Fruit fly (Drosophila melanogaster) whole organism, embryonic: Measurements from ENCODE around the gene Ppcs.

Experiments used
- Asciz ChIP-seq: fragments of 200-800 bp; sonication (Bioruptor generic); optimal IDR thresholded peaks from 2 replicates; lab custom pipeline; 2017; ENCODE audit warnings: missing biosample characterization, mild to moderate bottlenecking, missing genetic modification characterization, missing genetic modification reagents
- Blimp-1 ChIP-seq: fragments of 200-800 bp; sonication (Bioruptor generic); optimal IDR thresholded peaks from 3 replicates; lab custom pipeline; 2018; ENCODE audit warnings: missing biosample characterization, missing genetic modification characterization, mild to moderate bottlenecking, moderate library complexity, missing genetic modification reagents
- Bteb2 ChIP-seq: fragments of 200-800 bp; sonication (Bioruptor generic); optimal IDR thresholded peaks from 2 replicates; lab custom pipeline; 2016; ENCODE audit warnings: missing biosample characterization, missing genetic modification characterization
- CG10209 ChIP-seq: fragments of 200-800 bp; sonication (Bioruptor generic); optimal IDR thresholded peaks from 3 replicates; lab custom pipeline; 2017; ENCODE audit warnings: missing biosample characterization, mild to moderate bottlenecking, missing genetic modification characterization, missing genetic modification reagents
- CG10543 ChIP-seq: fragments of 200-800 bp; sonication (Bioruptor generic); optimal IDR thresholded peaks from 3 replicates; lab custom pipeline; 2017; ENCODE audit warnings: missing biosample characterization, mild to moderate bottlenecking, missing genetic modification characterization, moderate library complexity
- CG11085 ChIP-seq: fragments of 200-800 bp; sonication (Bioruptor generic); IDR thresholded peaks from 2 replicates; pipeline ENCODE4 v1.3.6; 2022; ENCODE audit warnings: missing biosample characterization, missing genetic modification characterization
- CG12236 ChIP-seq: fragments of 200-800 bp; sonication (Bioruptor generic); optimal IDR thresholded peaks from 2 replicates; lab custom pipeline; 2016; ENCODE audit warnings: missing biosample characterization, missing genetic modification characterization
- CG13296 ChIP-seq: fragments of 200-800 bp; sonication (Bioruptor generic); optimal IDR thresholded peaks from 3 replicates; lab custom pipeline; 2018; ENCODE audit warnings: missing biosample characterization, mild to moderate bottlenecking, missing genetic modification characterization
- CG15696 ChIP-seq: fragments of 200-800 bp; sonication (Bioruptor generic); optimal IDR thresholded peaks from 2 replicates; lab custom pipeline; 2019; ENCODE audit warnings: missing biosample characterization, mild to moderate bottlenecking, missing genetic modification characterization, moderate library complexity
- CG16863 ChIP-seq: fragments of 200-800 bp; sonication (Bioruptor generic); optimal IDR thresholded peaks from 3 replicates; lab custom pipeline; 2016; ENCODE audit warnings: missing biosample characterization, missing genetic modification characterization
- CG17359 ChIP-seq: fragments of 200-800 bp; sonication (Bioruptor generic); optimal IDR thresholded peaks from 3 replicates; lab custom pipeline; 2018; ENCODE audit warnings: missing biosample characterization, mild to moderate bottlenecking, missing genetic modification characterization, moderate library complexity
- CG31365 ChIP-seq: fragments of 200-800 bp; sonication (Bioruptor generic); optimal IDR thresholded peaks from 2 replicates; lab custom pipeline; 2018; ENCODE audit warnings: missing biosample characterization, mild to moderate bottlenecking, missing genetic modification characterization
- CG32767 ChIP-seq: fragments of 200-800 bp; sonication (Bioruptor generic); IDR thresholded peaks from 2 replicates; pipeline ENCODE4 v1.3.6; 2022; ENCODE audit warnings: missing biosample characterization, missing genetic modification characterization
- CG3407 ChIP-seq: fragments of 200-800 bp; sonication (Bioruptor generic); optimal IDR thresholded peaks from 2 replicates; lab custom pipeline; 2018; ENCODE audit warnings: missing biosample characterization, mild to moderate bottlenecking, missing genetic modification characterization
- CG3838 ChIP-seq: fragments of 200-800 bp; sonication (Bioruptor generic); optimal IDR thresholded peaks from 3 replicates; lab custom pipeline; 2016; ENCODE audit warnings: missing biosample characterization, missing genetic modification characterization
- CG3847 ChIP-seq: fragments of 200-800 bp; sonication (Bioruptor generic); IDR thresholded peaks from 2 replicates; pipeline ENCODE4 v1.3.6; 2022; ENCODE audit warnings: missing biosample characterization, missing genetic modification characterization
- CG4282 ChIP-seq: fragments of 200-800 bp; sonication (Bioruptor generic); optimal IDR thresholded peaks from 2 replicates; lab custom pipeline; 2016; ENCODE audit warnings: missing biosample characterization, missing genetic modification characterization
- CG4360 ChIP-seq: fragments of 200-800 bp; sonication (Bioruptor generic); IDR thresholded peaks from 2 replicates; pipeline ENCODE4 v1.3.6; 2022; ENCODE audit warnings: missing biosample characterization, missing genetic modification characterization
- CG4854 ChIP-seq: fragments of 200-800 bp; sonication (Bioruptor generic); optimal IDR thresholded peaks from 2 replicates; lab custom pipeline; 2016; ENCODE audit warnings: missing biosample characterization, missing genetic modification characterization, inconsistent platforms
- CG5953 ChIP-seq: fragments of 200-800 bp; sonication (Bioruptor generic); IDR thresholded peaks from 2 replicates; pipeline ENCODE4 v1.3.6; 2022; ENCODE audit warnings: missing biosample characterization, missing genetic modification characterization
- CG6254 ChIP-seq: fragments of 200-800 bp; sonication (Bioruptor generic); optimal IDR thresholded peaks from 3 replicates; lab custom pipeline; 2017; ENCODE audit warnings: mild to moderate bottlenecking, missing biosample characterization, missing genetic modification reagents, missing genetic modification characterization
- CTCF ChIP-seq: fragments of 200-800 bp; sonication (Bioruptor generic); optimal IDR thresholded peaks from 2 replicates; lab custom pipeline; 2017; ENCODE audit warnings: missing biosample characterization, mild to moderate bottlenecking, missing genetic modification characterization, moderate library complexity
- CkIIα-i1 ChIP-seq: fragments of 200-800 bp; sonication (Bioruptor generic); IDR thresholded peaks from 2 replicates; pipeline ENCODE4 v1.3.6; 2022; ENCODE audit warnings: missing biosample characterization, missing genetic modification characterization
- D19A ChIP-seq: fragments of 200-800 bp; optimal IDR thresholded peaks from 3 replicates; lab custom pipeline; 2019; ENCODE audit warnings: missing biosample characterization, mild to moderate bottlenecking, missing genetic modification characterization, moderate library complexity
- Deaf1 ChIP-seq: fragments of 200-800 bp; optimal IDR thresholded peaks from 3 replicates; lab custom pipeline; 2019; ENCODE audit warnings: missing biosample characterization, mild to moderate bottlenecking, missing genetic modification characterization, moderate library complexity
- Ets65A ChIP-seq: fragments of 200-800 bp; sonication (Bioruptor generic); peaks from one replicate; lab custom pipeline; 2016; ENCODE audit warnings: missing biosample characterization, missing genetic modification characterization
- Fer3 ChIP-seq: fragments of 200-800 bp; sonication (Bioruptor generic); optimal IDR thresholded peaks from 2 replicates; lab custom pipeline; 2018; ENCODE audit warnings: missing biosample characterization, mild to moderate bottlenecking, missing genetic modification characterization, moderate library complexity
- Gug ChIP-seq: fragments of 200-800 bp; sonication (Bioruptor generic); IDR thresholded peaks from 4 replicates; pipeline ENCODE4 v1.3.6; 2022; ENCODE audit warnings: missing biosample characterization, missing genetic modification characterization
- Hey ChIP-seq: fragments of 200-800 bp; sonication (Bioruptor generic); optimal IDR thresholded peaks from 3 replicates; lab custom pipeline; 2018; ENCODE audit warnings: missing biosample characterization, mild to moderate bottlenecking, missing genetic modification characterization
- HmgZ ChIP-seq: fragments of 200-800 bp; sonication (Bioruptor generic); optimal IDR thresholded peaks from 2 replicates; lab custom pipeline; 2018; ENCODE audit warnings: missing biosample characterization, mild to moderate bottlenecking, missing genetic modification characterization
- Hmr ChIP-seq: fragments of 200-800 bp; sonication (Bioruptor generic); optimal IDR thresholded peaks from 3 replicates; lab custom pipeline; 2017; ENCODE audit warnings: mild to moderate bottlenecking, missing biosample characterization, missing genetic modification reagents, missing genetic modification characterization
- Myb ChIP-seq: fragments of 200-800 bp; sonication (Bioruptor generic); optimal IDR thresholded peaks from 2 replicates; lab custom pipeline; 2016; ENCODE audit warnings: missing biosample characterization, missing genetic modification characterization
- PHDP ChIP-seq: fragments of 200-800 bp; sonication (Bioruptor generic); optimal IDR thresholded peaks from 3 replicates; lab custom pipeline; 2018; ENCODE audit warnings: missing biosample characterization, mild to moderate bottlenecking, missing genetic modification characterization, moderate library complexity
- Sry-β ChIP-seq: fragments of 200-800 bp; sonication (Bioruptor generic); optimal IDR thresholded peaks from 2 replicates; lab custom pipeline; 2018; ENCODE audit warnings: missing biosample characterization, mild to moderate bottlenecking, missing genetic modification characterization, moderate library complexity
- ato ChIP-seq: fragments of 200-800 bp; sonication (Bioruptor generic); IDR thresholded peaks from 2 replicates; pipeline ENCODE4 v1.3.6; 2022; ENCODE audit warnings: missing biosample characterization, missing genetic modification characterization; ENCODE audit not compliant: partially characterized antibody
- cas ChIP-seq: fragments of 200-800 bp; sonication (Bioruptor generic); IDR thresholded peaks from 2 replicates; pipeline ENCODE4 v1.3.6; 2022; ENCODE audit warnings: missing biosample characterization, missing genetic modification characterization
- cato ChIP-seq: fragments of 200-800 bp; sonication (Bioruptor generic); optimal IDR thresholded peaks from 2 replicates; lab custom pipeline; 2016; ENCODE audit warnings: missing biosample characterization, missing genetic modification characterization, borderline replicate concordance
- caup ChIP-seq: fragments of 200-800 bp; sonication (Bioruptor generic); optimal IDR thresholded peaks from 3 replicates; lab custom pipeline; 2017; ENCODE audit warnings: missing biosample characterization, mild to moderate bottlenecking, missing genetic modification characterization, moderate library complexity; ENCODE audit not compliant: severe bottlenecking
- croc ChIP-seq: fragments of 200-800 bp; sonication (Bioruptor generic); conservative IDR thresholded peaks from 3 replicates; pipeline ENCODE4 v1.3.6; 2022; ENCODE audit warnings: missing biosample characterization, missing genetic modification characterization
- danr ChIP-seq: fragments of 200-800 bp; sonication (Bioruptor generic); IDR thresholded peaks from 2 replicates; pipeline ENCODE4 v1.3.6; 2022; ENCODE audit warnings: missing biosample characterization, missing genetic modification characterization
- dati ChIP-seq: fragments of 200-800 bp; sonication (Bioruptor generic); IDR thresholded peaks from 2 replicates; pipeline ENCODE4 v1.3.6; 2022; ENCODE audit warnings: missing biosample characterization, missing genetic modification characterization
- dmrt99B ChIP-seq: fragments of 200-800 bp; sonication (Bioruptor generic); optimal IDR thresholded peaks from 2 replicates; lab custom pipeline; 2018; ENCODE audit warnings: missing biosample characterization, mild to moderate bottlenecking, missing genetic modification characterization, moderate library complexity
- ems ChIP-seq: fragments of 200-800 bp; sonication (Bioruptor generic); optimal IDR thresholded peaks from 3 replicates; lab custom pipeline; 2016; ENCODE audit warnings: missing biosample characterization, missing genetic modification characterization
- gsb ChIP-seq: fragments of 200-800 bp; sonication (Bioruptor generic); IDR thresholded peaks from 2 replicates; pipeline ENCODE4 v1.3.6; 2022; ENCODE audit warnings: missing biosample characterization, missing genetic modification characterization
- lmd ChIP-seq: fragments of 200-800 bp; sonication (Bioruptor generic); IDR thresholded peaks from 2 replicates; pipeline ENCODE4 v1.3.6; 2022; ENCODE audit warnings: missing biosample characterization, missing genetic modification characterization
- mirr ChIP-seq: fragments of 200-800 bp; sonication (Bioruptor generic); optimal IDR thresholded peaks from 3 replicates; lab custom pipeline; 2018; ENCODE audit warnings: missing biosample characterization, mild to moderate bottlenecking, missing genetic modification characterization
- nom ChIP-seq: fragments of 200-800 bp; sonication (Bioruptor generic); optimal IDR thresholded peaks from 2 replicates; lab custom pipeline; 2017; ENCODE audit warnings: missing biosample characterization, missing genetic modification characterization, mild to moderate bottlenecking, moderate library complexity, missing genetic modification reagents
- ranshi ChIP-seq: fragments of 200-800 bp; sonication (Bioruptor generic); IDR thresholded peaks from 2 replicates; pipeline ENCODE4 v1.3.6; 2022; ENCODE audit warnings: missing biosample characterization, missing genetic modification characterization
- sens-2 ChIP-seq: fragments of 200-800 bp; sonication (Bioruptor generic); IDR thresholded peaks from 2 replicates; pipeline ENCODE4 v1.3.6; 2022; ENCODE audit warnings: missing biosample characterization, missing genetic modification characterization
- tup ChIP-seq: fragments of 200-800 bp; sonication (Bioruptor generic); optimal IDR thresholded peaks from 2 replicates; lab custom pipeline; 2016; ENCODE audit warnings: missing biosample characterization, mild to moderate bottlenecking, missing genetic modification characterization, moderate library complexity
- vvl ChIP-seq: fragments of 200-800 bp; sonication (Bioruptor generic); IDR thresholded peaks from 2 replicates; pipeline ENCODE4 v1.3.6; 2022; ENCODE audit warnings: missing biosample characterization, missing genetic modification characterization
- wor ChIP-seq: fragments of 200-800 bp; sonication (Bioruptor generic); IDR thresholded peaks from 2 replicates; pipeline ENCODE4 v1.3.6; 2022; ENCODE audit warnings: missing biosample characterization, missing genetic modification characterization

The Ppcs gene

DNA sequence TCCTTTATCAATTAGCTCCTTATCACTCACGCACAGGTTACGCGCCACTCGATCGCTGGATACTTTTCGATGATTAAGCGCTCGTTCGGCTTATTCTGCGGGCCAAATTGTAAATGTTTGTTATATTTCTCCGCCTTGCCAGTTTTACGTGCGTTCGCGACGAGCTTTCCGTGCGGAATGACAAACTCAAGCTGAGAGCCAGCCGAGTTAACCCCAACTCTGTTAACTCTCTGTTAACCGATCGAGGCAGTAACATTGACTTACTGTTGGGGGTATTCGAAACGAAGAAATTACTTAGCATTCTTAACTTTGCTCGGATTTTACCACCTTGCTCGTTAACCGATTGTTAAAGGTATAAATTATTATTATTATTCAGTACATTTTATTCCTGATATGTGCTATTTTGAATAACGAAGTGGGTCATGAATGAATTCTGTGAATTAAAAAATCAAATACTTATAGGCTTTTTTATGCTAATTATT is 5.8 kb upstream of the Ppcs start, which contains the start of gene CG5835 (continued):
- TF ChIP-seq CG17359 (tag; lab: Kevin White, UChicago) = peak; percentile 27
- peak; percentile 26 for TF ChIP-seq Hmr (GFP tag; lab: Kevin White, UChicago)
- no peak for TF ChIP-seq Ets65A
- no peak for TF ChIP-seq D19A (tag; lab: Kevin White, UChicago)
- no peak for TF ChIP-seq ems (GFP tag; lab: Kevin White, UChicago)
- TF ChIP-seq HmgZ (tag; lab: Kevin White, UChicago) = peak; percentile 52
- no peak for TF ChIP-seq CG15696
- TF ChIP-seq CG31365 (tag; lab: Kevin White, UChicago) = peak; percentile 19
- no peak for TF ChIP-seq CG32767 (GFP tag; lab: Robert Waterston, UW)
- no peak for TF ChIP-seq nom
- no peak for TF ChIP-seq CG6254
- peak; percentile 12 for TF ChIP-seq CG13296 (GFP tag; lab: Kevin White, UChicago)
- no peak for TF ChIP-seq CG12236 (GFP tag; lab: Kevin White, UChicago)
- TF ChIP-seq CG11085 (GFP tag; lab: Robert Waterston, UW) = 0 out of 2 replicates have a peak, but pooled peaks have one; percentile 23
- TF ChIP-seq Hey = no peak
- no peak for TF ChIP-seq CG4854 (GFP tag; lab: Kevin White, UChicago)
- peak; percentile 72 for TF ChIP-seq Deaf1 (tag; lab: Kevin White, UChicago)
- TF ChIP-seq CG16863 (GFP tag; lab: Kevin White, UChicago) = no peak
- TF ChIP-seq CG3838 = no peak
- TF ChIP-seq CG4360 (GFP tag; lab: Robert Waterston, UW) = no peak
- no peak for TF ChIP-seq CG5953 (GFP tag; lab: Robert Waterston, UW)
- TF ChIP-seq CG10543 (GFP tag; lab: Kevin White, UChicago) = peak; percentile 53
- TF ChIP-seq CkIIα-i1 (GFP tag; lab: Robert Waterston, UW) = no peak
- 0 out of 2 replicates have a peak, but pooled peaks have one; percentile 19 for TF ChIP-seq gsb (GFP tag; lab: Robert Waterston, UW)
- peak; percentile 81 for TF ChIP-seq mirr (GFP tag; lab: Kevin White, UChicago)
- no peak for TF ChIP-seq cato (GFP tag; lab: Kevin White, UChicago)
- no peak for TF ChIP-seq Myb
- no peak for TF ChIP-seq Gug (GFP tag; lab: Robert Waterston, UW)
- TF ChIP-seq dmrt99B (tag; lab: Kevin White, UChicago) = peak; percentile 22
- TF ChIP-seq ranshi (GFP tag; lab: Robert Waterston, UW) = peak; percentile 36; the same call in 1 of the 2 replicates
- TF ChIP-seq CTCF (GFP tag; lab: Kevin White, UChicago) = no peak
- no peak for TF ChIP-seq wor (GFP tag; lab: Robert Waterston, UW)
- TF ChIP-seq lmd (GFP tag; lab: Robert Waterston, UW) = no peak
- no peak for TF ChIP-seq cas (GFP tag; lab: Robert Waterston, UW)
- TF ChIP-seq vvl (GFP tag; lab: Robert Waterston, UW) = no peak; the same call in 1 of the 2 replicates
- peak; percentile 8 for TF ChIP-seq PHDP (tag; lab: Kevin White, UChicago)
- TF ChIP-seq sens-2 = no peak
- peak; percentile 26 for TF ChIP-seq caup (GFP tag; lab: Kevin White, UChicago)
- TF ChIP-seq CG3407 (GFP tag; lab: Kevin White, UChicago) = no peak
- TF ChIP-seq Bteb2 (GFP tag; lab: Kevin White, UChicago) = no peak
- no peak for TF ChIP-seq Sry-β (GFP tag; lab: Kevin White, UChicago)
- no peak for TF ChIP-seq danr (GFP tag; lab: Robert Waterston, UW)
- no peak for TF ChIP-seq CG3847 (GFP tag; lab: Robert Waterston, UW)
- no peak for TF ChIP-seq dati
- TF ChIP-seq Blimp-1 = no peak
- no peak for TF ChIP-seq ato (GFP tag; lab: Robert Waterston, UW)
- no peak for TF ChIP-seq tup (GFP tag; lab: Kevin White, UChicago)
- TF ChIP-seq Asciz = no peak
- TF ChIP-seq CG10209 (GFP tag; lab: Kevin White, UChicago) = no peak
- TF ChIP-seq CG4282 = no peak
- peak; percentile 21 for TF ChIP-seq Fer3 (tag; lab: Kevin White, UChicago)
- no peak for TF ChIP-seq croc
